Fruit fly (Drosophila melanogaster): Measurements from ENCODE around the gene CG3581.

- TF ChIP-seq CG7101 (tag; optimal IDR thresholded peaks at IDR 0.05) (no peak), kay (GFP tag; ENCODE audit: borderline replicate concordance) (no peak), pad (GFP tag; optimal IDR thresholded peaks at IDR 0.05) (no peak), CG14711 (tag; optimal IDR thresholded peaks at IDR 0.05) (no peak), cic (GFP tag; optimal IDR thresholded peaks at IDR 0.05) (no peak)
These were observed 30.9 kb downstream of the CG3581 start for dm6 chr3R:19343534-19344325.
